Fruit fly (Drosophila melanogaster) whole organism, embryonic: ENCODE data around the gene Zir.

ENCODE experiments used
- Abd-B ChIP-seq: fragments of 200-800 bp; sonication (Bioruptor generic); optimal IDR thresholded peaks from 2 replicates; lab custom pipeline; 2018; ENCODE audit warnings: missing biosample characterization, mild to moderate bottlenecking, missing genetic modification characterization, moderate library complexity
- Atf-2 ChIP-seq: fragments of 200-800 bp; sonication (Bioruptor generic); optimal IDR thresholded peaks from 2 replicates; lab custom pipeline; 2016; ENCODE audit warnings: missing biosample characterization, missing genetic modification characterization
- B-H2 ChIP-seq: fragments of 200-800 bp; sonication (Bioruptor generic); optimal IDR thresholded peaks from 2 replicates; lab custom pipeline; 2018; ENCODE audit warnings: missing biosample characterization, mild to moderate bottlenecking, missing genetic modification characterization
- C15 ChIP-seq: fragments of 200-800 bp; sonication (Bioruptor generic); IDR thresholded peaks from 3 replicates; pipeline ENCODE4 v1.3.6; 2022; ENCODE audit warnings: missing biosample characterization, missing genetic modification characterization
- CG1024 ChIP-seq: fragments of 200-800 bp; sonication (Bioruptor generic); IDR thresholded peaks from 2 replicates; pipeline ENCODE4 v1.3.6; 2022; ENCODE audit warnings: missing biosample characterization, missing genetic modification characterization
- CG10274 ChIP-seq: fragments of 200-800 bp; sonication (Bioruptor generic); optimal IDR thresholded peaks from 3 replicates; lab custom pipeline; 2017; ENCODE audit warnings: missing biosample characterization, mild to moderate bottlenecking, missing genetic modification characterization
- CG10431 ChIP-seq: fragments of 200-800 bp; sonication (Bioruptor generic); optimal IDR thresholded peaks from 3 replicates; lab custom pipeline; 2018; ENCODE audit warnings: missing biosample characterization, mild to moderate bottlenecking, missing genetic modification characterization
- CG11504 ChIP-seq: fragments of 200-800 bp; sonication (Bioruptor generic); optimal IDR thresholded peaks from 3 replicates; lab custom pipeline; 2019; ENCODE audit warnings: missing biosample characterization, mild to moderate bottlenecking, missing genetic modification characterization, moderate library complexity
- CG11695 ChIP-seq: fragments of 200-800 bp; sonication (Bioruptor generic); IDR thresholded peaks from 3 replicates; pipeline ENCODE4 v1.3.6; 2022; ENCODE audit warnings: missing biosample characterization, missing genetic modification characterization
- CG12071 ChIP-seq: fragments of 200-800 bp; sonication (Bioruptor generic); optimal IDR thresholded peaks from 3 replicates; lab custom pipeline; 2018; ENCODE audit warnings: missing biosample characterization, mild to moderate bottlenecking, missing genetic modification characterization
- CG13894 ChIP-seq: fragments of 200-800 bp; sonication (Bioruptor generic); optimal IDR thresholded peaks from 3 replicates; lab custom pipeline; 2018; ENCODE audit warnings: missing biosample characterization, mild to moderate bottlenecking, missing genetic modification characterization, moderate library complexity
- CG1647 ChIP-seq: fragments of 200-800 bp; sonication (Bioruptor generic); optimal IDR thresholded peaks from 3 replicates; lab custom pipeline; 2016; ENCODE audit warnings: missing biosample characterization, missing genetic modification characterization
- CG17361 ChIP-seq: fragments of 200-800 bp; sonication (Bioruptor generic); IDR thresholded peaks from 3 replicates; pipeline ENCODE4 v1.3.6; 2022; ENCODE audit warnings: missing biosample characterization, missing genetic modification characterization
- CG2116 ChIP-seq: fragments of 200-800 bp; sonication (Bioruptor generic); optimal IDR thresholded peaks from 3 replicates; lab custom pipeline; 2018; ENCODE audit warnings: missing biosample characterization, mild to moderate bottlenecking, missing genetic modification characterization
- CG3065 ChIP-seq: fragments of 200-800 bp; sonication (Bioruptor generic); optimal IDR thresholded peaks from 2 replicates; lab custom pipeline; 2016; ENCODE audit warnings: missing biosample characterization, missing genetic modification characterization
- CG32767 ChIP-seq: fragments of 200-800 bp; sonication (Bioruptor generic); IDR thresholded peaks from 2 replicates; pipeline ENCODE4 v1.3.6; 2022; ENCODE audit warnings: missing biosample characterization, missing genetic modification characterization
- CG32772 ChIP-seq: fragments of 200-800 bp; sonication (Bioruptor generic); IDR thresholded peaks from 2 replicates; pipeline ENCODE4 v1.3.6; 2022; ENCODE audit warnings: missing biosample characterization, missing genetic modification characterization
- CG7372 ChIP-seq: fragments of 200-800 bp; sonication (Bioruptor generic); IDR thresholded peaks from 2 replicates; pipeline ENCODE4 v1.3.6; 2022; ENCODE audit warnings: missing biosample characterization, missing genetic modification characterization
- CG7745 ChIP-seq: fragments of 200-800 bp; sonication (Bioruptor generic); optimal IDR thresholded peaks from 2 replicates; lab custom pipeline; 2018; ENCODE audit warnings: missing biosample characterization, mild to moderate bottlenecking, missing genetic modification characterization, moderate library complexity
- CG7928 ChIP-seq: fragments of 200-800 bp; sonication (Bioruptor generic); optimal IDR thresholded peaks from 2 replicates; lab custom pipeline; 2017; ENCODE audit warnings: missing biosample characterization, mild to moderate bottlenecking, missing genetic modification characterization
- CG7987 ChIP-seq: fragments of 200-800 bp; sonication (Bioruptor generic); optimal IDR thresholded peaks from 2 replicates; lab custom pipeline; 2018; ENCODE audit warnings: missing biosample characterization, mild to moderate bottlenecking, missing genetic modification characterization, moderate library complexity
- CG8281 ChIP-seq: fragments of 200-800 bp; sonication (Bioruptor generic); optimal IDR thresholded peaks from 2 replicates; lab custom pipeline; 2018; ENCODE audit warnings: missing biosample characterization, mild to moderate bottlenecking, missing genetic modification characterization, moderate library complexity
- CG8290 ChIP-seq, 3 experiments: fragments of 200-800 bp; sonication (Bioruptor generic); optimal IDR thresholded peaks; 2 replicates each; lab custom pipeline; 2016 to 2019; ENCODE audit warnings: missing biosample characterization in 3 of 3, missing genetic modification characterization in 3 of 3, mild to moderate bottlenecking in 2 of 3, moderate library complexity in 1 of 3
- CG9876 ChIP-seq: fragments of 200-800 bp; sonication (Bioruptor generic); optimal IDR thresholded peaks from 2 replicates; lab custom pipeline; 2016; ENCODE audit warnings: missing biosample characterization, missing genetic modification characterization
- Dip3 ChIP-seq: fragments of 200-800 bp; sonication (Bioruptor generic); optimal IDR thresholded peaks from 3 replicates; lab custom pipeline; 2016; ENCODE audit warnings: missing biosample characterization, missing genetic modification characterization
- Dll ChIP-seq: fragments of 200-800 bp; sonication (Bioruptor generic); IDR thresholded peaks from 4 replicates; pipeline ENCODE4 v1.3.6; 2022; ENCODE audit warnings: missing biosample characterization, missing genetic modification characterization; ENCODE audit not compliant: partially characterized antibody
- Dp ChIP-seq: fragments of 200-800 bp; sonication (Bioruptor generic); optimal IDR thresholded peaks from 2 replicates; lab custom pipeline; 2018; ENCODE audit warnings: missing biosample characterization, mild to moderate bottlenecking, missing genetic modification characterization, moderate library complexity
- Oli ChIP-seq: fragments of 200-800 bp; sonication (Bioruptor generic); optimal IDR thresholded peaks from 2 replicates; lab custom pipeline; 2018; ENCODE audit warnings: missing biosample characterization, mild to moderate bottlenecking, missing genetic modification characterization, moderate library complexity
- Rfx ChIP-seq: fragments of 200-800 bp; sonication (Bioruptor generic); IDR thresholded peaks from 2 replicates; pipeline ENCODE4 v1.3.6; 2022; ENCODE audit warnings: missing biosample characterization, missing genetic modification characterization
- Side ChIP-seq: fragments of 200-800 bp; sonication (Bioruptor generic); optimal IDR thresholded peaks from 2 replicates; lab custom pipeline; 2016; ENCODE audit warnings: missing biosample characterization, missing genetic modification characterization
- Vsx1 ChIP-seq: fragments of 200-800 bp; sonication (Bioruptor generic); optimal IDR thresholded peaks from 2 replicates; lab custom pipeline; 2017; ENCODE audit warnings: missing biosample characterization, mild to moderate bottlenecking, missing genetic modification characterization, missing genetic modification reagents
- al ChIP-seq: fragments of 200-800 bp; sonication (Bioruptor generic); IDR thresholded peaks from 2 replicates; pipeline ENCODE4 v1.3.6; 2022; ENCODE audit warnings: missing biosample characterization, missing genetic modification characterization
- aop ChIP-seq: fragments of 200-800 bp; sonication (Bioruptor generic); IDR thresholded peaks from 2 replicates; pipeline ENCODE4 v1.3.6; 2022; ENCODE audit warnings: missing biosample characterization, missing genetic modification characterization
- ap ChIP-seq: fragments of 200-800 bp; sonication (Bioruptor generic); IDR thresholded peaks from 2 replicates; pipeline ENCODE4 v1.3.6; 2022; ENCODE audit warnings: missing biosample characterization, missing genetic modification characterization
- ato ChIP-seq: fragments of 200-800 bp; sonication (Bioruptor generic); IDR thresholded peaks from 2 replicates; pipeline ENCODE4 v1.3.6; 2022; ENCODE audit warnings: missing biosample characterization, missing genetic modification characterization; ENCODE audit not compliant: partially characterized antibody
- crol ChIP-seq: fragments of 200-800 bp; sonication (Bioruptor generic); IDR thresholded peaks from 2 replicates; pipeline ENCODE4 v1.3.6; 2022; ENCODE audit warnings: missing biosample characterization, missing genetic modification characterization
- dan ChIP-seq: fragments of 200-800 bp; sonication (Bioruptor generic); IDR thresholded peaks from 2 replicates; pipeline ENCODE4 v1.3.6; 2022; ENCODE audit warnings: missing biosample characterization, missing genetic modification characterization
- emc ChIP-seq: fragments of 200-800 bp; sonication (Bioruptor generic); optimal IDR thresholded peaks from 2 replicates; lab custom pipeline; 2016; ENCODE audit warnings: missing biosample characterization, missing genetic modification characterization
- exex ChIP-seq: fragments of 200-800 bp; sonication (Bioruptor generic); optimal IDR thresholded peaks from 4 replicates; lab custom pipeline; 2018; ENCODE audit warnings: missing biosample characterization, mild to moderate bottlenecking, missing genetic modification characterization, moderate library complexity
- gcm2 ChIP-seq: fragments of 200-800 bp; sonication (Bioruptor generic); optimal IDR thresholded peaks from 2 replicates; lab custom pipeline; 2016; ENCODE audit warnings: missing biosample characterization, missing genetic modification characterization
- grau ChIP-seq: fragments of 200-800 bp; optimal IDR thresholded peaks from 3 replicates; lab custom pipeline; 2019; ENCODE audit warnings: missing biosample characterization, mild to moderate bottlenecking, missing genetic modification characterization, moderate library complexity
- gt ChIP-seq: fragments of 200-800 bp; sonication (Bioruptor generic); IDR thresholded peaks from 2 replicates; pipeline ENCODE4 v1.3.6; 2022; ENCODE audit warnings: missing biosample characterization, missing genetic modification characterization
- hbn ChIP-seq: fragments of 200-800 bp; sonication (Bioruptor generic); IDR thresholded peaks from 2 replicates; pipeline ENCODE4 v1.3.6; 2022; ENCODE audit warnings: missing biosample characterization, missing genetic modification characterization; ENCODE audit not compliant: partially characterized antibody
- ind ChIP-seq: fragments of 200-800 bp; sonication (Bioruptor generic); optimal IDR thresholded peaks from 3 replicates; lab custom pipeline; 2016; ENCODE audit warnings: missing biosample characterization, missing genetic modification characterization
- klu ChIP-seq: fragments of 200-800 bp; sonication (Bioruptor generic); IDR thresholded peaks from 2 replicates; pipeline ENCODE4 v1.3.6; 2022; ENCODE audit warnings: missing biosample characterization, missing genetic modification characterization
- luna ChIP-seq: fragments of 200-800 bp; sonication (Bioruptor generic); optimal IDR thresholded peaks from 2 replicates; lab custom pipeline; 2016; ENCODE audit warnings: missing biosample characterization, missing genetic modification characterization
- p53 ChIP-seq: fragments of 200-800 bp; sonication (Bioruptor generic); optimal IDR thresholded peaks from 2 replicates; lab custom pipeline; 2016; ENCODE audit warnings: missing biosample characterization, missing genetic modification characterization
- slou ChIP-seq: fragments of 200-800 bp; sonication (Bioruptor generic); optimal IDR thresholded peaks from 3 replicates; lab custom pipeline; 2016; ENCODE audit warnings: missing biosample characterization, missing genetic modification characterization
- sna ChIP-seq: fragments of 200-800 bp; sonication (Bioruptor generic); IDR thresholded peaks from 2 replicates; pipeline ENCODE4 v1.3.6; 2022; ENCODE audit warnings: missing biosample characterization, missing genetic modification characterization; ENCODE audit not compliant: partially characterized antibody
- wek ChIP-seq: fragments of 200-800 bp; sonication (Bioruptor generic); optimal IDR thresholded peaks from 3 replicates; lab custom pipeline; 2018; ENCODE audit warnings: missing biosample characterization, mild to moderate bottlenecking, missing genetic modification characterization, moderate library complexity
- zen ChIP-seq: fragments of 200-800 bp; sonication (Bioruptor generic); optimal IDR thresholded peaks from 3 replicates; lab custom pipeline; 2018; ENCODE audit warnings: missing biosample characterization, mild to moderate bottlenecking, missing genetic modification characterization, moderate library complexity

Gene Zir

DNA sequence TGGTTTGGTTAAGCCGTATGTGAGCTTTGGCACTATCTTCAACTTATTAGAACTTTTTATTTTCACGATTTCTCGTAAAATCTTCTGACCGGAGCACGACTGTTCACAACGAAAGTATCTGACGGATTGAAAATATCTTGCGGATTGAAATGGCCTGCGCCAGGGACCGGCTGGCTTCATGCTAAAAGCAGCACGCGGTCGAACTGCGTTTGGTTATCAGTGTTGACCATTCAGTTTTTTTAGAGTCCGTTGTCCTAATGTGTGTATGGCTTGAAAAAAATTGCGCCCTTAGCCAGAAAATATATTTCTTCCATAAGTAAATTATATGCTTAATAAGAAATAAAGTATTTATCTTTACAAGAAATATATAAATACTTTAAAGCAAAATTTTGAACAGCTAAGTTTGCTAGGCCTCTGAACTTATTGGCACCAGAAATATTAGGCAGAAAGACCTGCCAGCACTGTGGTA is 7.2 kb upstream of the Zir start, which contains the start of gene net (continued):
- TF ChIP-seq CG10274 (GFP tag; lab: Kevin White, UChicago) (peak; percentile 38), CG7928 (GFP tag; lab: Kevin White, UChicago) (no peak), Vsx1 (GFP tag; lab: Kevin White, UChicago) (peak; percentile 46), al (GFP tag; lab: Robert Waterston, UW) (no peak; the same call in 1 of the 2 replicates), gt (GFP tag; lab: Robert Waterston, UW) (no peak), aop (GFP tag; lab: Robert Waterston, UW) (no peak), CG17361 (GFP tag; lab: Robert Waterston, UW) (peak; percentile 77), C15 (GFP tag; lab: Robert Waterston, UW) (no peak), Dll (GFP tag; lab: Robert Waterston, UW) (no peak), dan (GFP tag; lab: Robert Waterston, UW) (no peak), grau (tag; lab: Kevin White, UChicago) (peak; percentile 87), CG8290 (GFP tag; optimal IDR thresholded peaks at IDR 0.05; lab: Kevin White, UChicago) (peak; percentile 45), CG8290 (tag; optimal IDR thresholded peaks at IDR 0.05; lab: Kevin White, UChicago) (peak in 1 of 2 experiments; percentile 48), ato (no peak), luna (GFP tag; lab: Kevin White, UChicago) (no peak), CG12071 (GFP tag; lab: Kevin White, UChicago) (no peak), CG13894 (tag; lab: Kevin White, UChicago) (peak; percentile 85), wek (GFP tag; lab: Kevin White, UChicago) (no peak), sna (GFP tag; lab: Robert Waterston, UW) (no peak), Abd-B (no peak), Dip3 (GFP tag; lab: Kevin White, UChicago) (no peak), p53 (no peak), crol (GFP tag; lab: Robert Waterston, UW) (no peak), CG11504 (peak; percentile 80), CG11695 (GFP tag; lab: Robert Waterston, UW) (peak; percentile 22; the same call in 1 of the 3 replicates), Oli (peak; percentile 62), zen (tag; lab: Kevin White, UChicago) (peak; percentile 49), CG32772 (no peak), Atf-2 (GFP tag; lab: Kevin White, UChicago) (no peak), CG32767 (GFP tag; lab: Robert Waterston, UW) (no peak), CG7987 (GFP tag; lab: Kevin White, UChicago) (no peak), B-H2 (GFP tag; lab: Kevin White, UChicago) (peak; percentile 88), gcm2 (GFP tag; lab: Kevin White, UChicago) (no peak), CG7745 (tag; lab: Kevin White, UChicago) (no peak), hbn (GFP tag; lab: Robert Waterston, UW) (no peak), emc (GFP tag; lab: Kevin White, UChicago) (no peak), CG9876 (GFP tag; lab: Kevin White, UChicago) (no peak), exex (peak; percentile 64), Rfx (GFP tag; lab: Robert Waterston, UW) (peak; percentile 74; the same call in 1 of the 2 replicates), CG8281 (tag; lab: Kevin White, UChicago) (peak; percentile 58), Side (no peak), CG1647 (GFP tag; lab: Kevin White, UChicago) (no peak), CG2116 (GFP tag; lab: Kevin White, UChicago) (peak; percentile 29), CG3065 (GFP tag; lab: Kevin White, UChicago) (no peak), ap (no peak), CG1024 (no peak), CG7372 (no peak), ind (GFP tag; lab: Kevin White, UChicago) (peak; percentile 51), Dp (GFP tag; lab: Kevin White, UChicago) (no peak), klu (GFP tag; lab: Robert Waterston, UW) (no peak), CG10431 (peak; percentile 45), slou (GFP tag; lab: Kevin White, UChicago) (no peak)
